Worm (Caenorhabditis elegans): ENCODE data around the gene zipt-7.2.

- no peak for TF ChIP-seq lsy-2 (tag; optimal IDR thresholded peaks at IDR 0.05)
- TF ChIP-seq unc-39 (tag; optimal IDR thresholded peaks at IDR 0.05): no peak
- no peak for TF ChIP-seq sptf-1 (tag; optimal IDR thresholded peaks at IDR 0.05)
- no peak for TF ChIP-seq snpc-4 (tag; optimal IDR thresholded peaks at IDR 0.05)
- TF ChIP-seq elt-3 (tag; optimal IDR thresholded peaks at IDR 0.05): no peak
- TF ChIP-seq ceh-43 (GFP tag; optimal IDR thresholded peaks at IDR 0.05): no peak
- TF ChIP-seq lin-13 (tag; optimal IDR thresholded peaks at IDR 0.05): no peak
- TF ChIP-seq ztf-11 (tag; optimal IDR thresholded peaks at IDR 0.05): no peak
- TF ChIP-seq nhr-2 (tag; optimal IDR thresholded peaks at IDR 0.05): no peak
- no peak for TF ChIP-seq nhr-12 (tag; optimal IDR thresholded peaks at IDR 0.05)
- no peak for TF ChIP-seq unc-120 (tag; optimal IDR thresholded peaks at IDR 0.05; ENCODE audit: poor library complexity, severe bottlenecking)
Measured at ce11 chrX:15477309-15477708, 30.4 kb downstream of the zipt-7.2 start, which contains the start of gene exc-1.

Measured in whole organism, mixed stage, embryonic.